Fruit fly (Drosophila melanogaster): ENCODE results near the gene Nek2.

Nek2 gene

dm6 chrX:7892539-7892899 is 1.1 kb upstream of the Nek2 start (continued):
- TF ChIP-seq CG32772 (GFP tag; IDR thresholded peaks at IDR 0.05) = no peak
- TF ChIP-seq CkIIα-i1 (GFP tag; IDR thresholded peaks at IDR 0.05) = no peak
- TF ChIP-seq ewg (GFP tag; optimal IDR thresholded peaks at IDR 0.05) = no peak
- TF ChIP-seq CG15073 (GFP tag; optimal IDR thresholded peaks at IDR 0.05) = no peak
- TF ChIP-seq CG18262 (tag; optimal IDR thresholded peaks at IDR 0.05) = peak; percentile 25
- 0 out of 2 replicates have a peak, but pooled peaks have one; percentile 10 for TF ChIP-seq Ptx1 (GFP tag; IDR thresholded peaks at IDR 0.05)
- TF ChIP-seq D19A (tag; optimal IDR thresholded peaks at IDR 0.05) = peak; percentile 56
- TF ChIP-seq phol (tag; optimal IDR thresholded peaks at IDR 0.05) = peak; percentile 23
- no peak for TF ChIP-seq prd (optimal IDR thresholded peaks at IDR 0.05)
- peak; percentile 64; the same call in 2 of the 3 replicates for TF ChIP-seq prd (GFP tag; IDR thresholded peaks at IDR 0.05)
- peak; percentile 17 for TF ChIP-seq CG16815 (GFP tag; optimal IDR thresholded peaks at IDR 0.05)
- peak; percentile 10 for TF ChIP-seq Ets65A (GFP tag)
- TF ChIP-seq bab2 (GFP tag; optimal IDR thresholded peaks at IDR 0.05) = no peak
- TF ChIP-seq zf30C (GFP tag; optimal IDR thresholded peaks at IDR 0.05) = no peak
- peak; percentile 30 for TF ChIP-seq CG12391 (tag; optimal IDR thresholded peaks at IDR 0.05)
- TF ChIP-seq lilli (GFP tag; optimal IDR thresholded peaks at IDR 0.05) = peak; percentile 12
- TF ChIP-seq Drgx (GFP tag; IDR thresholded peaks at IDR 0.05) = 0 out of 2 replicates have a peak, but pooled peaks have one; percentile 28
- TF ChIP-seq CG13424 (tag; optimal IDR thresholded peaks at IDR 0.05) = peak; percentile 5
- TF ChIP-seq CG2889 (GFP tag; IDR thresholded peaks at IDR 0.05) = no peak
- peak; percentile 15 for TF ChIP-seq zen (tag; optimal IDR thresholded peaks at IDR 0.05)
- TF ChIP-seq gem (tag; optimal IDR thresholded peaks at IDR 0.05) = peak; percentile 59
- peak; percentile 4 for TF ChIP-seq Chrac-16 (GFP tag; optimal IDR thresholded peaks at IDR 0.05)
- peak; percentile 77 for TF ChIP-seq CG15696 (tag; optimal IDR thresholded peaks at IDR 0.05)
- no peak for TF ChIP-seq CG12659 (GFP tag; optimal IDR thresholded peaks at IDR 0.05)
- TF ChIP-seq CG7271 (tag; optimal IDR thresholded peaks at IDR 0.05) = peak; percentile 11
- no peak for TF ChIP-seq CG10462 (GFP tag; optimal IDR thresholded peaks at IDR 0.05)
- peak; percentile 81 for TF ChIP-seq sens (GFP tag)
- TF ChIP-seq ac (GFP tag; optimal IDR thresholded peaks at IDR 0.05) = peak; percentile 35
- peak; percentile 37 for TF ChIP-seq Med (GFP tag)
- TF ChIP-seq CG31441 (GFP tag; IDR thresholded peaks at IDR 0.05) = 0 out of 2 replicates have a peak, but pooled peaks have one; percentile 15
- TF ChIP-seq CrebB (tag; optimal IDR thresholded peaks at IDR 0.05) = no peak
- peak in 1 of 3 experiments; percentile 47 for TF ChIP-seq lola (GFP tag; optimal IDR thresholded peaks at IDR 0.05)
- TF ChIP-seq CG13775 (GFP tag; optimal IDR thresholded peaks at IDR 0.05) = peak; percentile 5
- TF ChIP-seq insv (GFP tag; optimal IDR thresholded peaks at IDR 0.05) = peak in 1 of 2 experiments; percentile 26
- TF ChIP-seq nmo (GFP tag; optimal IDR thresholded peaks at IDR 0.05) = peak; percentile 5
- peak; percentile 53 for TF ChIP-seq dmrt11E (tag; optimal IDR thresholded peaks at IDR 0.05)
- TF ChIP-seq CG4404 (GFP tag; IDR thresholded peaks at IDR 0.05) = peak; percentile 62
- TF ChIP-seq CG14710 (tag; optimal IDR thresholded peaks at IDR 0.05) = peak; percentile 17
- TF ChIP-seq zfh1 (GFP tag; IDR thresholded peaks at IDR 0.05) = no peak
- no peak for TF ChIP-seq CG1602 (GFP tag; optimal IDR thresholded peaks at IDR 0.05)
- TF ChIP-seq chif (GFP tag; optimal IDR thresholded peaks at IDR 0.05) = peak in 1 of 2 experiments; percentile 25
- TF ChIP-seq bsh (GFP tag; optimal IDR thresholded peaks at IDR 0.05) = peak; percentile 15 to 23
- TF ChIP-seq CG2678 (tag; optimal IDR thresholded peaks at IDR 0.05) = peak; percentile 29

All from whole organism, embryonic.